Worm (Caenorhabditis elegans) whole organism, L3 larva: ENCODE data around the gene ugt-23.

ENCODE experiments used
- ama-1 ChIP-seq: fragments of 150-350 bp; optimal IDR thresholded peaks from 2 replicates; lab custom pipeline; 2018
- ceh-82 ChIP-seq: fragments of 150-350 bp; optimal IDR thresholded peaks from 2 replicates; lab custom pipeline; 2014; ENCODE audit warnings: missing biosample characterization, missing genetic modification characterization
- elt-2 ChIP-seq: sonication (generic microtip); optimal IDR thresholded peaks from 2 replicates; lab custom pipeline; 2016; ENCODE audit warnings: missing genetic modification reagents, mild to moderate bottlenecking, missing genetic modification characterization, missing compliant biosample characterization
- fkh-10 ChIP-seq: sonication (generic microtip); optimal IDR thresholded peaks from 2 replicates; lab custom pipeline; 2017; ENCODE audit warnings: missing biosample characterization, missing genetic modification reagents, missing genetic modification characterization
- fos-1 ChIP-seq: fragments of 150-350 bp; optimal IDR thresholded peaks from 2 replicates; lab custom pipeline; 2014; ENCODE audit warnings: missing biosample characterization, missing genetic modification characterization
- jun-1 ChIP-seq: fragments of 150-350 bp; optimal IDR thresholded peaks from 2 replicates; lab custom pipeline; 2014; ENCODE audit warnings: missing biosample characterization, missing genetic modification reagents, missing genetic modification characterization
- nhr-12 ChIP-seq: fragments of 150-350 bp; optimal IDR thresholded peaks from 2 replicates; lab custom pipeline; 2014; ENCODE audit warnings: missing biosample characterization, missing genetic modification characterization
- pha-4 ChIP-seq: fragments of 150-350 bp; optimal IDR thresholded peaks from 2 replicates; lab custom pipeline; 2014; ENCODE audit warnings: missing biosample characterization, missing genetic modification reagents, missing genetic modification characterization

- TF ChIP-seq ceh-82: no peak
- no peak for TF ChIP-seq elt-2 (tag; lab: Kevin White, UChicago)
- TF ChIP-seq ama-1 (lab: Kevin White, UChicago): no peak
- no peak for TF ChIP-seq fkh-10 (GFP tag; lab: Kevin White, UChicago)
- TF ChIP-seq nhr-12 (tag; lab: Kevin White, UChicago): no peak
- no peak for TF ChIP-seq fos-1 (tag; lab: Kevin White, UChicago)
- no peak for TF ChIP-seq pha-4 (tag; lab: Kevin White, UChicago)
- TF ChIP-seq jun-1 (tag; lab: Kevin White, UChicago): no peak
Observed at ce11 chrX:9948528-9948927, 23.6 kb upstream of the ugt-23 start.
